Worm (Caenorhabditis elegans): ENCODE results near the gene F46C3.2.

Gene F46C3.2

ce11 chrX:11379135-11379781 is 39.3 kb downstream of the F46C3.2 start (continued):
- TF ChIP-seq mdl-1 (tag; optimal IDR thresholded peaks at IDR 0.05), result no peak
- no peak for TF ChIP-seq nhr-237 (tag; optimal IDR thresholded peaks at IDR 0.05)
- no peak for TF ChIP-seq nhr-85 (tag)
- TF ChIP-seq unc-98 (GFP tag; IDR thresholded peaks at IDR 0.05), result no peak
- no peak for TF ChIP-seq blmp-1 (tag; optimal IDR thresholded peaks at IDR 0.05)
- no peak for TF ChIP-seq hlh-4 (tag; optimal IDR thresholded peaks at IDR 0.05)
- no peak for TF ChIP-seq lin-15B (tag; optimal IDR thresholded peaks at IDR 0.05)
- TF ChIP-seq dsc-1 (tag; optimal IDR thresholded peaks at IDR 0.05), result peak; percentile 84
- TF ChIP-seq mep-1 (tag; optimal IDR thresholded peaks at IDR 0.05), result no peak
- TF ChIP-seq efl-3 (GFP tag; optimal IDR thresholded peaks at IDR 0.05), result no peak
- TF ChIP-seq nhr-90 (tag; optimal IDR thresholded peaks at IDR 0.05; ENCODE audit: poor library complexity), result no peak
- no peak for TF ChIP-seq jun-1 (tag; optimal IDR thresholded peaks at IDR 0.05)

- TF ChIP-seq ama-1 (optimal IDR thresholded peaks at IDR 0.05) (no peak), ceh-88 (GFP tag; IDR thresholded peaks at IDR 0.05) (no peak), nhr-28 (tag; optimal IDR thresholded peaks at IDR 0.05) (no peak), sptf-1 (tag; optimal IDR thresholded peaks at IDR 0.05) (no peak), nhr-85 (tag) (no peak), nhr-71 (tag; optimal IDR thresholded peaks at IDR 0.05) (no peak), Y116A8C.19 (tag; optimal IDR thresholded peaks at IDR 0.05; ENCODE audit: borderline replicate concordance) (no peak), ceh-8 (GFP tag; optimal IDR thresholded peaks at IDR 0.05) (no peak), isw-1 (GFP tag; IDR thresholded peaks at IDR 0.05) (no peak), nhr-237 (tag; optimal IDR thresholded peaks at IDR 0.05) (no peak), swsn-7 (tag; optimal IDR thresholded peaks at IDR 0.05) (no peak), ceh-90 (tag; optimal IDR thresholded peaks at IDR 0.05) (no peak), unc-62 (GFP tag; optimal IDR thresholded peaks at IDR 0.05) (no peak)
Measured at ce11 chrX:11377370-11377769, 41.2 kb downstream of the F46C3.2 start, which contains the start of gene tni-1. TSS of gene tni-1 (minus strand) at chrX:11377470.

ce11 chrX:11375509-11375908 is 43.1 kb downstream of the F46C3.2 start, which contains the start of gene F42E11.3:
TSS of gene F42E11.3 (minus strand) at chrX:11375609.
- TF ChIP-seq nhr-28 (tag; optimal IDR thresholded peaks at IDR 0.05) (no peak), hlh-4 (tag; optimal IDR thresholded peaks at IDR 0.05) (peak; percentile 66), unc-62 (GFP tag; optimal IDR thresholded peaks at IDR 0.05) (no peak), dsc-1 (tag; optimal IDR thresholded peaks at IDR 0.05) (peak; percentile 23), fkh-8 (tag; optimal IDR thresholded peaks at IDR 0.05) (no peak)

ce11 chrX:11370090-11370489 is 48.5 kb downstream of the F46C3.2 start:
- TF ChIP-seq sup-37 (GFP tag; optimal IDR thresholded peaks at IDR 0.05) (no peak), irx-1 (tag; optimal IDR thresholded peaks at IDR 0.05) (no peak), efl-1 (optimal IDR thresholded peaks at IDR 0.05) (no peak), efl-1 (GFP tag; optimal IDR thresholded peaks at IDR 0.05 in 1 of 2) (no peak), nhr-84 (tag; optimal IDR thresholded peaks at IDR 0.05) (no peak), grh-1 (GFP tag; IDR thresholded peaks at IDR 0.05) (no peak), F16B12.6 (tag; optimal IDR thresholded peaks at IDR 0.05) (no peak), nhr-47 (tag; optimal IDR thresholded peaks at IDR 0.05) (no peak), snu-23 (GFP tag; optimal IDR thresholded peaks at IDR 0.05) (no peak), fkh-4 (tag; optimal IDR thresholded peaks at IDR 0.05; ENCODE audit: borderline replicate concordance) (no peak), ets-5 (GFP tag; IDR thresholded peaks at IDR 0.05) (no peak), nhr-28 (tag; optimal IDR thresholded peaks at IDR 0.05) (no peak), elt-3 (tag; optimal IDR thresholded peaks at IDR 0.05) (no peak), vab-15 (tag; optimal IDR thresholded peaks at IDR 0.05) (no peak)

Data from whole organism, L1 larva.